Fruit fly (Drosophila melanogaster) whole organism, embryonic: ENCODE measurements around the gene Zwilch.
A peak's percentile ranks its signal among the peaks of the same experiment; 100 is the strongest.

Experiments
- Ada2b ChIP-seq: fragments of 200-800 bp; sonication (Bioruptor generic); IDR thresholded peaks from 2 replicates; pipeline ENCODE4 v1.3.6; 2022; ENCODE audit warnings: missing biosample characterization, missing genetic modification characterization
- Atf3 ChIP-seq: fragments of 200-800 bp; sonication (Bioruptor generic); optimal IDR thresholded peaks from 3 replicates; lab custom pipeline; 2016; ENCODE audit warnings: missing biosample characterization, missing genetic modification characterization
- CG10654 ChIP-seq: fragments of 200-800 bp; sonication (Bioruptor generic); optimal IDR thresholded peaks from 2 replicates; lab custom pipeline; 2016; ENCODE audit warnings: missing biosample characterization, missing genetic modification characterization
- CG12391 ChIP-seq: fragments of 200-800 bp; sonication (Bioruptor generic); optimal IDR thresholded peaks from 3 replicates; lab custom pipeline; 2018; ENCODE audit warnings: missing biosample characterization, mild to moderate bottlenecking, missing genetic modification characterization, moderate library complexity
- CG13624 ChIP-seq: fragments of 200-800 bp; sonication (Bioruptor generic); optimal IDR thresholded peaks from 2 replicates; lab custom pipeline; 2016; ENCODE audit warnings: missing biosample characterization, missing genetic modification characterization
- CG14014 ChIP-seq: fragments of 200-800 bp; sonication (Bioruptor generic); IDR thresholded peaks from 2 replicates; pipeline ENCODE4 v1.3.6; 2022; ENCODE audit warnings: missing biosample characterization, missing genetic modification characterization
- CG14050 ChIP-seq: fragments of 200-800 bp; sonication (Bioruptor generic); IDR thresholded peaks from 3 replicates; pipeline ENCODE4 v1.3.6; 2022; ENCODE audit warnings: missing biosample characterization, missing genetic modification characterization
- CG3163 ChIP-seq: fragments of 200-800 bp; sonication (Bioruptor generic); optimal IDR thresholded peaks from 3 replicates; lab custom pipeline; 2016; ENCODE audit warnings: missing biosample characterization, missing genetic modification characterization
- CG32532 ChIP-seq: fragments of 200-800 bp; sonication (Bioruptor generic); IDR thresholded peaks from 2 replicates; pipeline ENCODE4 v1.3.6; 2022; ENCODE audit warnings: missing biosample characterization, missing genetic modification characterization
- CG3407 ChIP-seq: fragments of 200-800 bp; sonication (Bioruptor generic); optimal IDR thresholded peaks from 2 replicates; lab custom pipeline; 2018; ENCODE audit warnings: missing biosample characterization, mild to moderate bottlenecking, missing genetic modification characterization
- CG34422 ChIP-seq: fragments of 200-800 bp; sonication (Bioruptor generic); IDR thresholded peaks from 3 replicates; pipeline ENCODE4 v1.3.6; 2022; ENCODE audit warnings: missing biosample characterization, missing genetic modification characterization
- CG4360 ChIP-seq: fragments of 200-800 bp; sonication (Bioruptor generic); IDR thresholded peaks from 2 replicates; pipeline ENCODE4 v1.3.6; 2022; ENCODE audit warnings: missing biosample characterization, missing genetic modification characterization
- CG5953 ChIP-seq: fragments of 200-800 bp; sonication (Bioruptor generic); IDR thresholded peaks from 2 replicates; pipeline ENCODE4 v1.3.6; 2022; ENCODE audit warnings: missing biosample characterization, missing genetic modification characterization
- CG7556 ChIP-seq: fragments of 200-800 bp; sonication (Bioruptor generic); optimal IDR thresholded peaks from 2 replicates; lab custom pipeline; 2017; ENCODE audit warnings: missing biosample characterization, mild to moderate bottlenecking, missing genetic modification characterization
- CG7839 ChIP-seq: fragments of 200-800 bp; sonication (Bioruptor generic); optimal IDR thresholded peaks from 3 replicates; lab custom pipeline; 2018; ENCODE audit warnings: missing biosample characterization, mild to moderate bottlenecking, missing genetic modification characterization, moderate library complexity
- CG7928 ChIP-seq: fragments of 200-800 bp; sonication (Bioruptor generic); optimal IDR thresholded peaks from 2 replicates; lab custom pipeline; 2017; ENCODE audit warnings: missing biosample characterization, mild to moderate bottlenecking, missing genetic modification characterization
- CG8359 ChIP-seq: fragments of 200-800 bp; sonication (Bioruptor generic); optimal IDR thresholded peaks from 2 replicates; lab custom pipeline; 2017; ENCODE audit warnings: missing biosample characterization, mild to moderate bottlenecking, missing genetic modification characterization, borderline replicate concordance
- CG8924 ChIP-seq: fragments of 200-800 bp; optimal IDR thresholded peaks from 3 replicates; lab custom pipeline; 2019; ENCODE audit warnings: missing biosample characterization, mild to moderate bottlenecking, missing genetic modification characterization, moderate library complexity
- CG9215 ChIP-seq: fragments of 200-800 bp; sonication (Bioruptor generic); IDR thresholded peaks from 2 replicates; pipeline ENCODE4 v1.3.6; 2022; ENCODE audit warnings: missing biosample characterization, missing genetic modification characterization
- CG9817 ChIP-seq: fragments of 200-800 bp; sonication (Bioruptor generic); optimal IDR thresholded peaks from 2 replicates; lab custom pipeline; 2018; ENCODE audit warnings: missing biosample characterization, mild to moderate bottlenecking, missing genetic modification characterization, moderate library complexity
- Doc3 ChIP-seq: fragments of 200-800 bp; sonication (Bioruptor generic); IDR thresholded peaks from 3 replicates; pipeline ENCODE4 v1.3.6; 2022; ENCODE audit warnings: missing biosample characterization, missing genetic modification characterization; ENCODE audit not compliant: partially characterized antibody
- Fer3 ChIP-seq: fragments of 200-800 bp; sonication (Bioruptor generic); optimal IDR thresholded peaks from 2 replicates; lab custom pipeline; 2018; ENCODE audit warnings: missing biosample characterization, mild to moderate bottlenecking, missing genetic modification characterization, moderate library complexity
- Hmr ChIP-seq: fragments of 200-800 bp; sonication (Bioruptor generic); optimal IDR thresholded peaks from 3 replicates; lab custom pipeline; 2017; ENCODE audit warnings: mild to moderate bottlenecking, missing biosample characterization, missing genetic modification reagents, missing genetic modification characterization
- Hr51 ChIP-seq, 2 experiments: fragments of 200-800 bp; sonication (Bioruptor generic); optimal IDR thresholded peaks; 2 replicates in 1 of 2; 3 replicates in 1 of 2; lab custom pipeline; 2016 to 2018; ENCODE audit warnings: missing biosample characterization in 2 of 2, missing genetic modification characterization in 2 of 2, mild to moderate bottlenecking in 1 of 2, moderate library complexity in 1 of 2
- Jarid2 ChIP-seq: fragments of 200-800 bp; sonication (Bioruptor generic); optimal IDR thresholded peaks from 3 replicates; lab custom pipeline; 2017; ENCODE audit warnings: mild to moderate bottlenecking, missing biosample characterization, missing genetic modification reagents, missing genetic modification characterization
- Max ChIP-seq: fragments of 200-800 bp; sonication (Bioruptor generic); optimal IDR thresholded peaks from 2 replicates; lab custom pipeline; 2016; ENCODE audit warnings: missing biosample characterization, mild to moderate bottlenecking, missing genetic modification characterization
- NfI ChIP-seq: fragments of 200-800 bp; sonication (Bioruptor generic); optimal IDR thresholded peaks from 3 replicates; lab custom pipeline; 2018; ENCODE audit warnings: missing biosample characterization, mild to moderate bottlenecking, missing genetic modification characterization, moderate library complexity
- Trl ChIP-seq, 3 experiments: fragments of >200 bp in 2 of 3; fragments of 200-800 bp in 1 of 3; sonication (Bioruptor generic) in 1 of 3; optimal IDR thresholded peaks; 2 replicates in 1 of 3; 3 replicates in 2 of 3; lab custom pipeline; 2016 to 2017; ENCODE audit warnings: missing biosample characterization in 1 of 3, missing genetic modification characterization in 1 of 3
- ab ChIP-seq: fragments of 200-800 bp; sonication (Bioruptor generic); optimal IDR thresholded peaks from 2 replicates; lab custom pipeline; 2016; ENCODE audit warnings: missing biosample characterization, missing genetic modification characterization
- bab2 ChIP-seq: fragments of 200-800 bp; sonication (Bioruptor generic); optimal IDR thresholded peaks from 2 replicates; lab custom pipeline; 2016; ENCODE audit warnings: missing biosample characterization, missing genetic modification characterization
- ci ChIP-seq: fragments of 200-800 bp; sonication (Bioruptor generic); IDR thresholded peaks from 3 replicates; pipeline ENCODE4 v1.3.6; 2022; ENCODE audit warnings: missing biosample characterization, missing genetic modification characterization
- fd102C ChIP-seq: fragments of 200-800 bp; sonication (Bioruptor generic); optimal IDR thresholded peaks from 2 replicates; lab custom pipeline; 2018; ENCODE audit warnings: missing biosample characterization, mild to moderate bottlenecking, missing genetic modification characterization, moderate library complexity
- fd96Cb ChIP-seq: fragments of 200-800 bp; sonication (Bioruptor generic); optimal IDR thresholded peaks from 2 replicates; lab custom pipeline; 2018; ENCODE audit warnings: missing biosample characterization, mild to moderate bottlenecking, missing genetic modification characterization, moderate library complexity
- ham ChIP-seq: fragments of 200-800 bp; sonication (Bioruptor generic); IDR thresholded peaks from 2 replicates; pipeline ENCODE4 v1.3.6; 2022; ENCODE audit warnings: missing biosample characterization, missing genetic modification characterization
- her ChIP-seq: fragments of 200-800 bp; sonication (Bioruptor generic); optimal IDR thresholded peaks from 2 replicates; lab custom pipeline; 2016; ENCODE audit warnings: missing biosample characterization, missing genetic modification characterization
- jing ChIP-seq: fragments of 200-800 bp; sonication (Bioruptor generic); optimal IDR thresholded peaks from 2 replicates; lab custom pipeline; 2018; ENCODE audit warnings: missing biosample characterization, mild to moderate bottlenecking, missing genetic modification characterization
- kah ChIP-seq: fragments of 200-800 bp; sonication (Bioruptor generic); optimal IDR thresholded peaks from 2 replicates; lab custom pipeline; 2018; ENCODE audit warnings: missing biosample characterization, mild to moderate bottlenecking, missing genetic modification characterization
- lab ChIP-seq: fragments of 200-800 bp; sonication (Bioruptor generic); optimal IDR thresholded peaks from 3 replicates; lab custom pipeline; 2017; ENCODE audit warnings: missing biosample characterization, missing genetic modification characterization, mild to moderate bottlenecking, moderate library complexity, missing genetic modification reagents
- onecut ChIP-seq: fragments of 200-800 bp; sonication (Bioruptor generic); IDR thresholded peaks from 2 replicates; pipeline ENCODE4 v1.3.6; 2022; ENCODE audit warnings: missing biosample characterization, missing genetic modification characterization
- pan ChIP-seq, 4 experiments: fragments of >200 bp in 3 of 4; fragments of 200-800 bp in 1 of 4; sonication (Bioruptor generic) in 1 of 4; optimal IDR thresholded peaks in 3 of 4; IDR thresholded peaks in 1 of 4; 2 replicates each; pipeline versions ENCODE4 v1.3.6 to Lab custom; 2017 to 2022; ENCODE audit warnings: missing biosample characterization in 2 of 4, missing genetic modification characterization in 2 of 4, mixed read lengths in 1 of 4
- pros ChIP-seq: fragments of 200-800 bp; sonication (Bioruptor generic); optimal IDR thresholded peaks from 3 replicates; lab custom pipeline; 2019; ENCODE audit warnings: missing biosample characterization, mild to moderate bottlenecking, missing genetic modification characterization, moderate library complexity
- ranshi ChIP-seq: fragments of 200-800 bp; sonication (Bioruptor generic); IDR thresholded peaks from 2 replicates; pipeline ENCODE4 v1.3.6; 2022; ENCODE audit warnings: missing biosample characterization, missing genetic modification characterization
- tio ChIP-seq: fragments of 200-800 bp; sonication (Bioruptor generic); optimal IDR thresholded peaks from 2 replicates; lab custom pipeline; 2017; ENCODE audit warnings: missing biosample characterization, missing genetic modification characterization, inconsistent platforms
- tna ChIP-seq: fragments of 200-800 bp; sonication (Bioruptor generic); IDR thresholded peaks from 2 replicates; pipeline ENCODE4 v1.3.6; 2022; ENCODE audit warnings: missing biosample characterization, missing genetic modification characterization; ENCODE audit not compliant: partially characterized antibody
- vvl ChIP-seq: fragments of 200-800 bp; sonication (Bioruptor generic); IDR thresholded peaks from 2 replicates; pipeline ENCODE4 v1.3.6; 2022; ENCODE audit warnings: missing biosample characterization, missing genetic modification characterization
- z ChIP-seq: fragments of 200-800 bp; sonication (Bioruptor generic); IDR thresholded peaks from 3 replicates; pipeline ENCODE4 v1.3.6; 2022; ENCODE audit warnings: missing biosample characterization, missing genetic modification characterization

Gene Zwilch

dm6 chr3R:31168968-31169367 is 44.2 kb downstream of the Zwilch start, which contains the start of gene stops (continued):
- TF ChIP-seq ci (GFP tag; lab: Robert Waterston, UW) (peak; percentile 76), fd96Cb (tag; lab: Kevin White, UChicago) (peak; percentile 41), ranshi (GFP tag; lab: Robert Waterston, UW) (peak; percentile 43; the same call in 1 of the 2 replicates), lab (GFP tag; lab: Kevin White, UChicago) (peak; percentile 33), CG4360 (GFP tag; lab: Robert Waterston, UW) (peak; percentile 31; the same call in 1 of the 2 replicates), CG14014 (GFP tag; lab: Robert Waterston, UW) (peak; percentile 52; the same call in 1 of the 2 replicates), Fer3 (peak; percentile 52), Doc3 (no peak), ab (GFP tag; lab: Kevin White, UChicago) (no peak), Atf3 (no peak), CG7556 (peak; percentile 10), CG13624 (GFP tag; lab: Kevin White, UChicago) (peak; percentile 12), CG3163 (GFP tag; lab: Kevin White, UChicago) (peak; percentile 26), CG8924 (tag; lab: Kevin White, UChicago) (no peak), CG10654 (GFP tag; lab: Kevin White, UChicago) (peak; percentile 55), vvl (peak; percentile 50), CG9817 (tag; lab: Kevin White, UChicago) (no peak), tio (GFP tag; lab: Kevin White, UChicago) (peak; percentile 48), tna (no peak), Hr51 (GFP tag; optimal IDR thresholded peaks at IDR 0.05; lab: Kevin White, UChicago) (peak in 1 of 2 experiments; percentile 17), Hmr (GFP tag; lab: Kevin White, UChicago) (peak; percentile 29), NfI (GFP tag; lab: Kevin White, UChicago) (peak; percentile 10), CG14050 (GFP tag; lab: Robert Waterston, UW) (0 out of 3 replicates have a peak, but pooled peaks have one; percentile 19), kah (peak; percentile 34), ham (GFP tag; lab: Robert Waterston, UW) (no peak), CG8359 (GFP tag; lab: Kevin White, UChicago) (peak; percentile 36), CG7839 (tag; lab: Kevin White, UChicago) (peak; percentile 19), CG3407 (GFP tag; lab: Kevin White, UChicago) (peak; percentile 71), Jarid2 (GFP tag; lab: Kevin White, UChicago) (peak; percentile 38), CG5953 (GFP tag; lab: Robert Waterston, UW) (0 out of 2 replicates have a peak, but pooled peaks have one; percentile 49), bab2 (GFP tag; lab: Kevin White, UChicago) (peak; percentile 10), CG32532 (GFP tag; lab: Robert Waterston, UW) (0 out of 2 replicates have a peak, but pooled peaks have one; percentile 30), Ada2b (GFP tag; lab: Robert Waterston, UW) (peak; percentile 30; the same call in 1 of the 2 replicates)
- TF ChIP-seq, all 482 proteins: peak for 154

- TF ChIP-seq z (GFP tag; lab: Robert Waterston, UW) (no peak), CG34422 (GFP tag; lab: Robert Waterston, UW) (0 out of 3 replicates have a peak, but pooled peaks have one; percentile 3), onecut (GFP tag; lab: Robert Waterston, UW) (peak; percentile 91), Trl (optimal IDR thresholded peaks at IDR 0.05; lab: Kevin White, UChicago) (peak in 1 of 2 experiments; percentile 52), Trl (GFP tag; optimal IDR thresholded peaks at IDR 0.05; lab: Kevin White, UChicago) (no peak), her (GFP tag; lab: Kevin White, UChicago) (no peak), CG12391 (tag; lab: Kevin White, UChicago) (no peak), CG3163 (GFP tag; lab: Kevin White, UChicago) (peak; percentile 63), jing (no peak), CG7928 (GFP tag; lab: Kevin White, UChicago) (no peak), Max (GFP tag; lab: Kevin White, UChicago) (no peak), CG9215 (GFP tag; lab: Robert Waterston, UW) (peak; percentile 55; the same call in 1 of the 2 replicates), fd102C (GFP tag; lab: Kevin White, UChicago) (no peak), pan (optimal IDR thresholded peaks at IDR 0.05; lab: Kevin White, UChicago) (no peak), pan (GFP tag; optimal IDR thresholded peaks at IDR 0.05 in 1 of 2, IDR thresholded peaks at IDR 0.05 in 1 of 2) (no peak), pros (GFP tag; lab: Kevin White, UChicago) (no peak)
These were observed 44.7 kb downstream of the Zwilch start for dm6 chr3R:31168429-31168828.
